Worm (Caenorhabditis elegans) whole organism, L2 larva: ENCODE data around the gene ZK1290.15.

ENCODE experiments used
- ama-1 ChIP-seq: fragments of 150-350 bp; optimal IDR thresholded peaks from 2 replicates; lab custom pipeline; 2018; ENCODE audit warnings: inconsistent platforms
- lin-13 ChIP-seq: fragments of 150-350 bp; optimal IDR thresholded peaks from 2 replicates; lab custom pipeline; 2014; ENCODE audit warnings: missing biosample characterization, missing genetic modification reagents, missing genetic modification characterization
- mbf-1 ChIP-seq: sonication (generic microtip); optimal IDR thresholded peaks from 2 replicates; lab custom pipeline; 2017; ENCODE audit warnings: missing biosample characterization, missing genetic modification characterization
- nhr-237 ChIP-seq: fragments of 150-350 bp; optimal IDR thresholded peaks from 2 replicates; lab custom pipeline; 2014; ENCODE audit warnings: missing biosample characterization, missing genetic modification characterization
- snpc-4 ChIP-seq: fragments of 150-350 bp; optimal IDR thresholded peaks from 2 replicates; lab custom pipeline; 2014; ENCODE audit warnings: missing biosample characterization, missing genetic modification characterization
- unc-62 ChIP-seq: fragments of 150-350 bp; optimal IDR thresholded peaks from 2 replicates; lab custom pipeline; 2014; ENCODE audit warnings: missing biosample characterization, missing genetic modification reagents, missing genetic modification characterization
- ztf-4 ChIP-seq: fragments of 150-350 bp; optimal IDR thresholded peaks from 2 replicates; lab custom pipeline; 2014; ENCODE audit warnings: missing biosample characterization, missing genetic modification characterization

DNA sequence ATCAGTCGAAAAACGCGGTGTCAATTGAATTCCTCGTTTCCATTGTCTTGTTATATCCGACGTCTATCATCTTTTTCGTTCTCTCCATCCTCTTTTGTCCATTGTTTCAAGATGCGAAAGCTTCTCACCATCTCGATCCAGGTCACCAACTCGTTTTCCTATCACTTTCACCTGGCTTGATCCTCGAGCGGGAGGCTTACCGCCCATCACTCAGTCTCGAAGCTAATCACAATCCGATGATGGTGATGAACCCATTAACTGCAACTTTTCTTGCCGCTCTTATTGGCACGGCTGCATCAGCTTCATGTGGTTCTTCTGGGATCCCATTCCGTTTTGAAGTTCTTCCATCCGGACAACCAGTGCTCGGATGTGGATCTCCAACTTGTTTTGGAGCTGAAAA lies 7.6 kb downstream of the ZK1290.15 start, which contains the start of gene wrt-1:
- TF ChIP-seq nhr-237 (tag; lab: Kevin White, UChicago) (no peak), lin-13 (GFP tag; lab: Kevin White, UChicago) (no peak), snpc-4 (no peak), ama-1 (lab: Kevin White, UChicago) (no peak), mbf-1 (tag; lab: Kevin White, UChicago) (no peak), unc-62 (no peak), ztf-4 (tag; lab: Kevin White, UChicago) (no peak)
